Fruit fly (Drosophila melanogaster): ENCODE measurements around the gene Mcm6.

DNA sequence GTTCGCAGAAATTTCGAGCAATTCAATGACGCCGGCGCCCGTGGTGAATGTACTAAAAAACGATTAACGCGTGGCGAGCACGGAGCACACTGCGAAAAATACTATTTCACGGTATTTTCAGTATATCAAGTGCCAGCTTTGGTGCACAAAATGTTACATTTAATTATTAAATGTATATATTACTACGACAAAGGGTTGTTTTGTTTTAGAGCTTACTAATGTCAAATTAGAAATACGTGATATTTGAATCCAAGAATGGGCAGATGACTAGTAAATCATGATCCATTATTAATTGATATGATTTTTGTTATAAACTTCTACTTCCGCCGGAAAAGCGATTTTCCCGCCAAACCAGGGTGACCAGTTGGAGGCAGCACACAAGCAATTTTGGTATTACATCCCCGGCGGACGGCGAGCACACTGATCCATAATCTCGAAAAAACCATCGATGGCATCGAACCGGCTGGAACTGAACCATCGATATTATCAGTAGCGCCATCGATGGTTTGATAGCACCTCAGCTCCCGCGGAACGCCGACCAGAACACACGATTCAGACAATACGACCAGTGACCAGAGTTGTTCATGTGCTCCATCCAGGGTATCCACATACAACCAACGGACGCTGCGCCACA, 19.9 kb upstream of the Mcm6 start, which contains the start of the genes CG3226 and Cdc7:
- no peak for TF ChIP-seq cnc (optimal IDR thresholded peaks at IDR 0.05)
- TF ChIP-seq ovo (GFP tag; optimal IDR thresholded peaks at IDR 0.05), result peak; percentile 52
- no peak for TF ChIP-seq CG12768 (GFP tag; optimal IDR thresholded peaks at IDR 0.05)

Measured in whole organism, adult.